Fruit fly (Drosophila melanogaster) whole organism, embryonic: ENCODE data around the gene CG11912.

ENCODE experiments used
- Blimp-1 ChIP-seq: fragments of 200-800 bp; sonication (Bioruptor generic); optimal IDR thresholded peaks from 3 replicates; lab custom pipeline; 2018; ENCODE audit warnings: missing biosample characterization, missing genetic modification characterization, mild to moderate bottlenecking, moderate library complexity, missing genetic modification reagents
- CG12659 ChIP-seq: fragments of 200-800 bp; sonication (Bioruptor generic); optimal IDR thresholded peaks from 3 replicates; lab custom pipeline; 2017; ENCODE audit warnings: mild to moderate bottlenecking, missing biosample characterization, missing genetic modification reagents, missing genetic modification characterization
- CG13624 ChIP-seq: fragments of 200-800 bp; sonication (Bioruptor generic); optimal IDR thresholded peaks from 2 replicates; lab custom pipeline; 2016; ENCODE audit warnings: missing biosample characterization, missing genetic modification characterization
- CG13894 ChIP-seq: fragments of 200-800 bp; sonication (Bioruptor generic); optimal IDR thresholded peaks from 3 replicates; lab custom pipeline; 2018; ENCODE audit warnings: missing biosample characterization, mild to moderate bottlenecking, missing genetic modification characterization, moderate library complexity
- CG14710 ChIP-seq: fragments of 200-800 bp; sonication (Bioruptor generic); optimal IDR thresholded peaks from 3 replicates; lab custom pipeline; 2019; ENCODE audit warnings: missing biosample characterization, mild to moderate bottlenecking, missing genetic modification characterization, moderate library complexity
- CG14965 ChIP-seq: fragments of 200-800 bp; sonication (Bioruptor generic); optimal IDR thresholded peaks from 2 replicates; lab custom pipeline; 2016; ENCODE audit warnings: missing biosample characterization, missing genetic modification characterization, borderline replicate concordance
- CG1529 ChIP-seq: fragments of 200-800 bp; sonication (Bioruptor generic); optimal IDR thresholded peaks from 3 replicates; lab custom pipeline; 2018; ENCODE audit warnings: missing biosample characterization, missing genetic modification characterization
- CG15479 ChIP-seq: fragments of 200-800 bp; sonication (Bioruptor generic); optimal IDR thresholded peaks from 3 replicates; lab custom pipeline; 2019; ENCODE audit warnings: missing biosample characterization, mild to moderate bottlenecking, missing genetic modification characterization, moderate library complexity
- CG17385 ChIP-seq: fragments of 200-800 bp; sonication (Bioruptor generic); optimal IDR thresholded peaks from 3 replicates; lab custom pipeline; 2018; ENCODE audit warnings: missing biosample characterization, mild to moderate bottlenecking, missing genetic modification characterization
- CG17612 ChIP-seq: fragments of 200-800 bp; sonication (Bioruptor generic); IDR thresholded peaks from 2 replicates; pipeline ENCODE4 v1.3.6; 2022; ENCODE audit warnings: missing biosample characterization, missing genetic modification characterization
- CG17829 ChIP-seq: fragments of 200-800 bp; optimal IDR thresholded peaks from 2 replicates; lab custom pipeline; 2019; ENCODE audit warnings: missing biosample characterization, mild to moderate bottlenecking, missing genetic modification characterization, moderate library complexity
- CG1832 ChIP-seq: fragments of 200-800 bp; sonication (Bioruptor generic); optimal IDR thresholded peaks from 2 replicates; lab custom pipeline; 2017; ENCODE audit warnings: missing biosample characterization, mild to moderate bottlenecking, missing genetic modification characterization, inconsistent platforms
- CG34224 ChIP-seq: fragments of 200-800 bp; sonication (Bioruptor generic); IDR thresholded peaks from 3 replicates; pipeline ENCODE4 v1.3.6; 2022; ENCODE audit warnings: missing biosample characterization, missing genetic modification characterization; ENCODE audit not compliant: partially characterized antibody
- CG6683 ChIP-seq: fragments of 200-800 bp; sonication (Bioruptor generic); optimal IDR thresholded peaks from 2 replicates; lab custom pipeline; 2017; ENCODE audit warnings: missing biosample characterization, mild to moderate bottlenecking, missing genetic modification characterization, missing genetic modification reagents
- CG7271 ChIP-seq: fragments of 200-800 bp; sonication (Bioruptor generic); optimal IDR thresholded peaks from 2 replicates; lab custom pipeline; 2018; ENCODE audit warnings: missing biosample characterization, mild to moderate bottlenecking, missing genetic modification characterization, moderate library complexity
- CG7357 ChIP-seq: fragments of 200-800 bp; sonication (Bioruptor generic); IDR thresholded peaks from 3 replicates; pipeline ENCODE4 v1.3.6; 2022; ENCODE audit warnings: missing biosample characterization, missing genetic modification characterization
- CG7372 ChIP-seq: fragments of 200-800 bp; sonication (Bioruptor generic); IDR thresholded peaks from 2 replicates; pipeline ENCODE4 v1.3.6; 2022; ENCODE audit warnings: missing biosample characterization, missing genetic modification characterization
- CG8281 ChIP-seq: fragments of 200-800 bp; sonication (Bioruptor generic); optimal IDR thresholded peaks from 2 replicates; lab custom pipeline; 2018; ENCODE audit warnings: missing biosample characterization, mild to moderate bottlenecking, missing genetic modification characterization, moderate library complexity
- CG8359 ChIP-seq: fragments of 200-800 bp; sonication (Bioruptor generic); optimal IDR thresholded peaks from 2 replicates; lab custom pipeline; 2017; ENCODE audit warnings: missing biosample characterization, mild to moderate bottlenecking, missing genetic modification characterization, borderline replicate concordance
- CG9437 ChIP-seq: fragments of 200-800 bp; sonication (Bioruptor generic); optimal IDR thresholded peaks from 2 replicates; lab custom pipeline; 2018; ENCODE audit warnings: missing biosample characterization, mild to moderate bottlenecking, missing genetic modification characterization
- CG9876 ChIP-seq: fragments of 200-800 bp; sonication (Bioruptor generic); optimal IDR thresholded peaks from 2 replicates; lab custom pipeline; 2016; ENCODE audit warnings: missing biosample characterization, missing genetic modification characterization
- CoRest ChIP-seq: fragments of 200-800 bp; sonication (Bioruptor generic); optimal IDR thresholded peaks from 3 replicates; lab custom pipeline; 2018; ENCODE audit warnings: missing biosample characterization, mild to moderate bottlenecking, missing genetic modification characterization, moderate library complexity
- GATAe ChIP-seq: fragments of 200-800 bp; sonication (Bioruptor generic); conservative IDR thresholded peaks from 2 replicates; pipeline ENCODE4 v1.3.6; 2022; ENCODE audit warnings: missing biosample characterization, missing genetic modification characterization
- Gsc ChIP-seq: fragments of 200-800 bp; sonication (Bioruptor generic); IDR thresholded peaks from 2 replicates; pipeline ENCODE4 v1.3.6; 2022; ENCODE audit warnings: missing biosample characterization, missing genetic modification characterization
- Hr78 ChIP-seq, 2 experiments: fragments of 200-800 bp in 1 of 2; fragments of >200 bp in 1 of 2; sonication (Bioruptor generic) in 1 of 2; optimal IDR thresholded peaks; 2 replicates each; lab custom pipeline; 2017 to 2019; ENCODE audit warnings: missing biosample characterization in 2 of 2, missing genetic modification characterization in 2 of 2, mild to moderate bottlenecking in 1 of 2, moderate library complexity in 1 of 2
- Hsf ChIP-seq: fragments of 200-800 bp; sonication (Bioruptor generic); optimal IDR thresholded peaks from 3 replicates; lab custom pipeline; 2016; ENCODE audit warnings: missing biosample characterization, missing genetic modification characterization
- Oaz ChIP-seq: fragments of 200-800 bp; sonication (Bioruptor generic); IDR thresholded peaks from 2 replicates; pipeline ENCODE4 v1.3.6; 2022; ENCODE audit warnings: missing biosample characterization, missing genetic modification characterization
- Opbp ChIP-seq: fragments of 200-800 bp; sonication (Bioruptor generic); IDR thresholded peaks from 3 replicates; pipeline ENCODE4 v1.3.6; 2022; ENCODE audit warnings: missing biosample characterization, missing genetic modification characterization; ENCODE audit not compliant: partially characterized antibody
- Pdp1 ChIP-seq, 2 experiments: fragments of 200-800 bp; sonication (Bioruptor generic); optimal IDR thresholded peaks; 3 replicates each; lab custom pipeline; 2016; ENCODE audit warnings: missing biosample characterization in 2 of 2, missing genetic modification characterization in 2 of 2, mild to moderate bottlenecking in 1 of 2, moderate library complexity in 1 of 2
- Scr ChIP-seq: fragments of 200-800 bp; sonication (Bioruptor generic); IDR thresholded peaks from 2 replicates; pipeline ENCODE4 v1.3.6; 2022; ENCODE audit warnings: missing biosample characterization, missing genetic modification characterization; ENCODE audit not compliant: partially characterized antibody
- YL-1 ChIP-seq: fragments of 200-800 bp; sonication (Bioruptor generic); optimal IDR thresholded peaks from 3 replicates; lab custom pipeline; 2017; ENCODE audit warnings: missing biosample characterization, mild to moderate bottlenecking, missing genetic modification characterization
- bsh ChIP-seq, 2 experiments: fragments of 200-800 bp; sonication (Bioruptor generic); optimal IDR thresholded peaks; 2 replicates each; lab custom pipeline; 2017 to 2018; ENCODE audit warnings: mild to moderate bottlenecking in 2 of 2, missing biosample characterization in 2 of 2, missing genetic modification characterization in 2 of 2, moderate library complexity in 1 of 2
- cg ChIP-seq: fragments of 200-800 bp; sonication (Bioruptor generic); optimal IDR thresholded peaks from 3 replicates; lab custom pipeline; 2019; ENCODE audit warnings: missing biosample characterization, mild to moderate bottlenecking, missing genetic modification characterization, moderate library complexity
- chn ChIP-seq: fragments of 200-800 bp; sonication (Bioruptor generic); optimal IDR thresholded peaks from 2 replicates; lab custom pipeline; 2016; ENCODE audit warnings: missing biosample characterization, missing genetic modification characterization
- dpn ChIP-seq, 2 experiments: fragments of 200-800 bp; sonication (Bioruptor generic); optimal IDR thresholded peaks; 3 replicates each; lab custom pipeline; 2016; ENCODE audit warnings: missing biosample characterization in 2 of 2, missing genetic modification characterization in 2 of 2
- eve ChIP-seq, 2 experiments: fragments of >200 bp; optimal IDR thresholded peaks; 2 replicates each; lab custom pipeline; 2017; ENCODE audit warnings: missing biosample characterization in 2 of 2, missing genetic modification characterization in 2 of 2
- ewg ChIP-seq: fragments of 200-800 bp; sonication (Bioruptor generic); optimal IDR thresholded peaks from 3 replicates; lab custom pipeline; 2017; ENCODE audit warnings: mild to moderate bottlenecking, missing biosample characterization, missing genetic modification reagents, missing genetic modification characterization
- eyg ChIP-seq: fragments of 200-800 bp; sonication (Bioruptor generic); optimal IDR thresholded peaks from 3 replicates; lab custom pipeline; 2016; ENCODE audit warnings: missing biosample characterization, missing genetic modification characterization
- gce ChIP-seq: fragments of 200-800 bp; sonication (Bioruptor generic); IDR thresholded peaks from 3 replicates; pipeline ENCODE4 v1.3.6; 2022; ENCODE audit warnings: missing biosample characterization, missing genetic modification characterization
- gcm2 ChIP-seq: fragments of 200-800 bp; sonication (Bioruptor generic); optimal IDR thresholded peaks from 2 replicates; lab custom pipeline; 2016; ENCODE audit warnings: missing biosample characterization, missing genetic modification characterization
- gem ChIP-seq: fragments of 200-800 bp; sonication (Bioruptor generic); optimal IDR thresholded peaks from 2 replicates; lab custom pipeline; 2019; ENCODE audit warnings: missing biosample characterization, mild to moderate bottlenecking, missing genetic modification characterization, moderate library complexity
- ind ChIP-seq: fragments of 200-800 bp; sonication (Bioruptor generic); optimal IDR thresholded peaks from 3 replicates; lab custom pipeline; 2016; ENCODE audit warnings: missing biosample characterization, missing genetic modification characterization
- luna ChIP-seq: fragments of 200-800 bp; sonication (Bioruptor generic); optimal IDR thresholded peaks from 2 replicates; lab custom pipeline; 2016; ENCODE audit warnings: missing biosample characterization, missing genetic modification characterization
- maf-S ChIP-seq: fragments of 200-800 bp; sonication (Bioruptor generic); optimal IDR thresholded peaks from 2 replicates; lab custom pipeline; 2016; ENCODE audit warnings: missing biosample characterization, missing genetic modification characterization
- nerfin-1 ChIP-seq: fragments of 200-800 bp; sonication (Bioruptor generic); optimal IDR thresholded peaks from 3 replicates; lab custom pipeline; 2019; ENCODE audit warnings: missing biosample characterization, mild to moderate bottlenecking, missing genetic modification characterization, moderate library complexity
- psq ChIP-seq: fragments of 200-800 bp; sonication (Bioruptor generic); optimal IDR thresholded peaks from 2 replicates; lab custom pipeline; 2017; ENCODE audit warnings: missing biosample characterization, missing genetic modification characterization
- ranshi ChIP-seq: fragments of 200-800 bp; sonication (Bioruptor generic); IDR thresholded peaks from 2 replicates; pipeline ENCODE4 v1.3.6; 2022; ENCODE audit warnings: missing biosample characterization, missing genetic modification characterization
- slp2 ChIP-seq: fragments of 200-800 bp; sonication (Bioruptor generic); optimal IDR thresholded peaks from 2 replicates; lab custom pipeline; 2016; ENCODE audit warnings: missing biosample characterization, missing genetic modification characterization
- sob ChIP-seq: fragments of 200-800 bp; sonication (Bioruptor generic); IDR thresholded peaks from 2 replicates; pipeline ENCODE4 v1.3.6; 2022; ENCODE audit warnings: missing biosample characterization, missing genetic modification characterization
- stc ChIP-seq: fragments of 200-800 bp; sonication (Bioruptor generic); IDR thresholded peaks from 2 replicates; pipeline ENCODE4 v1.3.6; 2022; ENCODE audit warnings: missing biosample characterization, missing genetic modification characterization

The CG11912 gene

DNA sequence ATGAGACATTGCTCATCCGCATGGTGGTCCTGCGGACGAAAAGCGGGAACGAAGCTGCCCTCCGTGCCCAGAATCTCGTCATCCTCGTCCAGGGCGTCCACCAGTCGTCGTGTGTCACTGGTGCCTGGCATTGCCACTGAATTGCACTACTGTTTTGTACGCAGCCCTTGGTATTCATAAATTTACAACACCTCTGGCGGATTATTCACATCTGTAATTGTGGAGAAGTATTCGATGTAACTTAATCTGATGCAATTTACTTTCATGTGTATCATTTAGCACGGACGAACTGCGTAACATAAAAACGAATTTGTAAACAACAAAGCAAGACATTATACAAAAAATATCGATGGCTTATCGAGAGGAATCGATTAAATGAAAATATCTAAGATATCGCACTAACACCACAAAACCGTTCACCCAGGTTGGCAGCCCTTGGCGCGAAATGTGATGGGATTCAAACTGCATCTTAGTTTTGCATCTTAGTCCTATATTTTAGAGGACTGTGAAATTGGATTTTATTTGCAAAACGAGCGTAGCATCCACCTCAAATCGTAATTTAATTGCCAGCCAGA lies 38.6 kb upstream of the CG11912 start, which contains the start of gene Ent1 (continued):
- TF ChIP-seq Blimp-1 (GFP tag; lab: Kevin White, UChicago) (no peak), eve (GFP tag; optimal IDR thresholded peaks at IDR 0.05; lab: Kevin White, UChicago) (no peak), luna (no peak), CG14965 (GFP tag; lab: Kevin White, UChicago) (no peak), CoRest (tag; lab: Kevin White, UChicago) (no peak), Hsf (GFP tag; lab: Kevin White, UChicago) (no peak), CG9876 (no peak), Gsc (GFP tag; lab: Robert Waterston, UW) (no peak), CG15479 (GFP tag; lab: Kevin White, UChicago) (peak; percentile 40), CG1529 (GFP tag; lab: Kevin White, UChicago) (no peak), CG1832 (GFP tag; lab: Kevin White, UChicago) (no peak), Oaz (GFP tag; lab: Robert Waterston, UW) (no peak), ranshi (GFP tag; lab: Robert Waterston, UW) (no peak), Scr (GFP tag; lab: Robert Waterston, UW) (no peak), slp2 (GFP tag; lab: Kevin White, UChicago) (no peak), CG13894 (tag; lab: Kevin White, UChicago) (peak; percentile 8), Opbp (GFP tag; lab: Robert Waterston, UW) (no peak), stc (GFP tag; lab: Robert Waterston, UW) (no peak), gcm2 (no peak), CG8281 (tag; lab: Kevin White, UChicago) (no peak), Hr78 (GFP tag; optimal IDR thresholded peaks at IDR 0.05; lab: Kevin White, UChicago) (no peak), CG7357 (GFP tag; lab: Robert Waterston, UW) (no peak), CG34224 (no peak), maf-S (GFP tag; lab: Kevin White, UChicago) (no peak), CG17829 (peak; percentile 14), psq (GFP tag; lab: Kevin White, UChicago) (no peak), ind (no peak), gce (GFP tag; lab: Robert Waterston, UW) (no peak), CG17612 (GFP tag; lab: Robert Waterston, UW) (no peak), YL-1 (GFP tag; lab: Kevin White, UChicago) (peak; percentile 64), CG13624 (GFP tag; lab: Kevin White, UChicago) (no peak), CG9437 (no peak), CG7271 (tag; lab: Kevin White, UChicago) (no peak), sob (GFP tag; lab: Robert Waterston, UW) (no peak), CG12659 (GFP tag; lab: Kevin White, UChicago) (peak; percentile 34), ewg (no peak), CG6683 (no peak), nerfin-1 (tag; lab: Kevin White, UChicago) (peak; percentile 11), CG14710 (tag; lab: Kevin White, UChicago) (peak; percentile 33), CG7372 (GFP tag; lab: Robert Waterston, UW) (no peak), CG8359 (no peak), cg (GFP tag; lab: Kevin White, UChicago) (peak; percentile 76), eyg (GFP tag; lab: Kevin White, UChicago) (no peak), CG17385 (GFP tag; lab: Kevin White, UChicago) (no peak), GATAe (GFP tag; lab: Robert Waterston, UW) (no peak), gem (tag; lab: Kevin White, UChicago) (no peak), chn (no peak), bsh (GFP tag; optimal IDR thresholded peaks at IDR 0.05; lab: Kevin White, UChicago) (no peak), Pdp1 (GFP tag; optimal IDR thresholded peaks at IDR 0.05; lab: Kevin White, UChicago) (peak in 1 of 2 experiments; percentile 96), dpn (GFP tag; optimal IDR thresholded peaks at IDR 0.05; lab: Kevin White, UChicago) (no peak)
